Worm (Caenorhabditis elegans): ENCODE data around the gene arrd-2.

DNA sequence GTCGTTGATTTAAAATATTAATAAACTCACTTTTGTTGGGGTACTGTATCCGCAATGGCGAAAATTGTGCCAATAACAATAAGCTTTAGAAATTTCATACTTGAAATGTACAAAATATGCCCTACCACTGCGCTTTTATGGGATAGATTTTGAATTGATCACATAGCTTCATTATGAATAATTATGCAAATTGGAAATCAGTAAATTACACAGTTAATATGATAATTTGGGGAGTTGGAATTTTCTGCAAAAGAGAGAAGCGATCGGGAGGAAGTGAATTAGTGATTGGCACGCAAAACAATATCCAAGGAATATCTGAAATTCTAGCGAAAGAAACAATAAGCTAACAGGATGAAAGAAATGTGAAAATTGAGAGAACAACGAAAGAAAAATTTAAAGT is 18.5 kb downstream of the arrd-2 start, which contains the start of gene M176.10:
- TF ChIP-seq mdl-1 (tag; optimal IDR thresholded peaks at IDR 0.05) (no peak), fkh-10 (GFP tag; optimal IDR thresholded peaks at IDR 0.05) (no peak), unc-62 (GFP tag; optimal IDR thresholded peaks at IDR 0.05) (no peak), alr-1 (tag; optimal IDR thresholded peaks at IDR 0.05; ENCODE audit: borderline replicate concordance) (no peak), snpc-4 (tag; optimal IDR thresholded peaks at IDR 0.05) (no peak)
